Fruit fly (Drosophila melanogaster): ENCODE data around the gene CG8173.

DNA sequence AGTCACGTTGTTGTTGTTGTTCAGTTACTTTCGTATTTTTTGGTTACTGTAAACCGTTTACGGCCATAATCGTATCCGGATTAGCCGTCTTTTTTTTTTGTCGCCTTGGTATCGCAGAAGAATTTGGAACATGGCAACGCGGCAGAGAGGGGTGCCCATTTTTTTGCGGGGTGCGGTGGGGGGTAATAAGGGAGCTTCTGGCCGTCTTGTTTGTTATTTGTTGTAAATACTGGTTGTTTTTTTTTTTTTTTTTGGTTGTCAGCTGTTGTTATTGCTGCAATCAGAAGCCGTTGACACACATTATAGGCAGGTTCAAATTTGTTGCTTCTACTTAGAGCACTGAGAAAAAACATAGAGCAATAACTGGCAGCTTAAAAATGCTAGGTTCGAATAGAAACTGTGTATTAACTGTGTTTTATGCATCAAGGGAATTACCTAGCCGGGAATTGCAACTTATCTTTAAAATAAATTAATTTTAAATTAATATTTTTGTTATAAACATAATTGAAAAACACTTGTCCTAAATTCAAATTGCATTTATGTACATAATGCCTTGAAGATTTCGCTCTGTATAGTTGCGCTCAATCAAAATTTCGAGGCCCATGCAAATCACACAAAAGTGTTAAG lies 14.9 kb upstream of the CG8173 start:
- no peak for TF ChIP-seq pan (optimal IDR thresholded peaks at IDR 0.05)
- TF ChIP-seq Dll (optimal IDR thresholded peaks at IDR 0.05), result no peak
- no peak for TF ChIP-seq EcR (GFP tag; optimal IDR thresholded peaks at IDR 0.05)
- no peak for TF ChIP-seq CG8478 (optimal IDR thresholded peaks at IDR 0.05)

Data from whole organism.